Fruit fly (Drosophila melanogaster): Measurements from ENCODE around the gene CG9727.
A peak's percentile ranks its signal among the peaks of the same experiment; 100 is the strongest.

CG9727 gene

dm6 chr3R:6457055-6457391, 547 bp upstream of the CG9727 start, which contains the start of gene Zif (continued):
- no peak for TF ChIP-seq jing (GFP tag; optimal IDR thresholded peaks at IDR 0.05)
- TF ChIP-seq Dek (tag; optimal IDR thresholded peaks at IDR 0.05): no peak
- no peak for TF ChIP-seq CG7372 (GFP tag; IDR thresholded peaks at IDR 0.05)
- TF ChIP-seq tll (GFP tag; optimal IDR thresholded peaks at IDR 0.05): no peak
- TF ChIP-seq tap (tag; optimal IDR thresholded peaks at IDR 0.05): no peak
- no peak for TF ChIP-seq gce (GFP tag; IDR thresholded peaks at IDR 0.05)
- TF ChIP-seq fd102C (GFP tag; optimal IDR thresholded peaks at IDR 0.05): no peak
- no peak for TF ChIP-seq slou (GFP tag; optimal IDR thresholded peaks at IDR 0.05)
- no peak for TF ChIP-seq Mes4 (GFP tag; optimal IDR thresholded peaks at IDR 0.05)
- peak; percentile 41 for TF ChIP-seq her (GFP tag; optimal IDR thresholded peaks at IDR 0.05)
- no peak for TF ChIP-seq HLH4C (GFP tag; IDR thresholded peaks at IDR 0.05; ENCODE audit: partially characterized antibody)
- TF ChIP-seq pb (GFP tag; optimal IDR thresholded peaks at IDR 0.05): no peak
- TF ChIP-seq NfI (GFP tag; optimal IDR thresholded peaks at IDR 0.05): no peak
- TF ChIP-seq CG4854 (GFP tag; optimal IDR thresholded peaks at IDR 0.05): no peak
- TF ChIP-seq ken (GFP tag; IDR thresholded peaks at IDR 0.05): peak; percentile 76; the same call in 2 of the 3 replicates
- TF ChIP-seq CG11504 (tag; optimal IDR thresholded peaks at IDR 0.05): no peak
- TF ChIP-seq yki (optimal IDR thresholded peaks at IDR 0.05): no peak
- peak; percentile 4 for TF ChIP-seq CG9876 (GFP tag; optimal IDR thresholded peaks at IDR 0.05)
- TF ChIP-seq Med (GFP tag): peak; percentile 95
- no peak for TF ChIP-seq ewg (GFP tag; optimal IDR thresholded peaks at IDR 0.05)
- peak; percentile 34; the same call in 1 of the 2 replicates for TF ChIP-seq CG14014 (GFP tag; IDR thresholded peaks at IDR 0.05)
- peak; percentile 1 for TF ChIP-seq CG9437 (GFP tag; optimal IDR thresholded peaks at IDR 0.05)
- TF ChIP-seq lov (optimal IDR thresholded peaks at IDR 0.05): no peak
- no peak for TF ChIP-seq lov (GFP tag; IDR thresholded peaks at IDR 0.05)
- no peak for TF ChIP-seq luna (GFP tag; optimal IDR thresholded peaks at IDR 0.05)
- TF ChIP-seq Sry-β (GFP tag; optimal IDR thresholded peaks at IDR 0.05): no peak
- no peak for TF ChIP-seq crp (GFP tag; optimal IDR thresholded peaks at IDR 0.05)
- TF ChIP-seq Dip2 (GFP tag; IDR thresholded peaks at IDR 0.05): no peak
- no peak for TF ChIP-seq CG2889 (GFP tag; IDR thresholded peaks at IDR 0.05)
- no peak for TF ChIP-seq Sox100B (GFP tag; optimal IDR thresholded peaks at IDR 0.05)
- TF ChIP-seq chm (GFP tag; IDR thresholded peaks at IDR 0.05): 0 out of 2 replicates have a peak, but pooled peaks have one; percentile 46
- no peak for TF ChIP-seq Meics (GFP tag; optimal IDR thresholded peaks at IDR 0.05)
- TF ChIP-seq Bgb (GFP tag; IDR thresholded peaks at IDR 0.05; ENCODE audit: partially characterized antibody): no peak
- no peak for TF ChIP-seq Abd-B (GFP tag; optimal IDR thresholded peaks at IDR 0.05)
- no peak for TF ChIP-seq aop (GFP tag; IDR thresholded peaks at IDR 0.05)
- TF ChIP-seq GATAe (GFP tag; conservative IDR thresholded peaks at IDR 0.05): no peak
- TF ChIP-seq CG12942 (GFP tag; optimal IDR thresholded peaks at IDR 0.05): peak; percentile 2
- no peak for TF ChIP-seq h (optimal IDR thresholded peaks at IDR 0.05)
- no peak for TF ChIP-seq dan (GFP tag; IDR thresholded peaks at IDR 0.05)
- TF ChIP-seq zen (tag; optimal IDR thresholded peaks at IDR 0.05): no peak
- TF ChIP-seq bab2 (GFP tag; optimal IDR thresholded peaks at IDR 0.05): peak; percentile 61
- TF ChIP-seq CG11093 (GFP tag; IDR thresholded peaks at IDR 0.05): no peak
- no peak for TF ChIP-seq CG7271 (tag; optimal IDR thresholded peaks at IDR 0.05)
- TF ChIP-seq toy (GFP tag; IDR thresholded peaks at IDR 0.05): no peak
- no peak for TF ChIP-seq sens-2 (GFP tag; IDR thresholded peaks at IDR 0.05)
- no peak for TF ChIP-seq ATbp (GFP tag; optimal IDR thresholded peaks at IDR 0.05)
- TF ChIP-seq CG11560 (tag; IDR thresholded peaks at IDR 0.05): no peak
- peak; percentile 78 for TF ChIP-seq mam (GFP tag; optimal IDR thresholded peaks at IDR 0.05)
- peak; percentile 8 for TF ChIP-seq CG14710 (tag; optimal IDR thresholded peaks at IDR 0.05)
- no peak for TF ChIP-seq NC2β (GFP tag; optimal IDR thresholded peaks at IDR 0.05)
- no peak for TF ChIP-seq CG11696 (GFP tag; IDR thresholded peaks at IDR 0.05)
- peak; percentile 24 for TF ChIP-seq Camta (GFP tag; optimal IDR thresholded peaks at IDR 0.05)
- TF ChIP-seq CG16815 (GFP tag; optimal IDR thresholded peaks at IDR 0.05): peak; percentile 21

All from whole organism, embryonic.